Worm (Caenorhabditis elegans): ENCODE results near the gene cdc-25.2.

DNA sequence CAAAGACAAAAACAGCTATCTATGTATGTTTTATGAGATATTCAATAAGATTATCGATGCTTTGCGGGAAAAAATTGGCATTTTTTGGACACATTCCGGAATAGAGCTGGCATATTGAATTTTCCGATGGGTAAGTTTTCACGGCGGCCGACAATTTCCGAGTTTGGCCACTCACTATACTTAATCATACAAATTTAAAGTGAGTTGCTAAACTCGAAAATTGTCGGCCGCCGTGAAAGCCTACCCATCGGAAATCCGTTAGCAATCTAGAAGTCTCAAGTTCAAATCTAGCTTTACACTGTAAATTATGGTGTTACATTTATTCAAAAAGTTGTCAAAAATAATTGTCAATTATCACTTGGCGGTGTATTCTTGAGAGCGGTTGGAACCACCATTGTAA is 16.2 kb upstream of the cdc-25.2 start:
- TF ChIP-seq ceh-16 (tag; optimal IDR thresholded peaks at IDR 0.05) (no peak), unc-62 (GFP tag; optimal IDR thresholded peaks at IDR 0.05) (no peak)

All from whole organism, L2 larva.